Fruit fly (Drosophila melanogaster) whole organism, wandering third instar larva: ENCODE results near the gene Mabi.

Experiments used
- Myc ChIP-seq: fragments of >200 bp; optimal IDR thresholded peaks from 2 replicates; lab custom pipeline; 2017
- Sp1 ChIP-seq: fragments of 200-800 bp; sonication (Bioruptor generic); optimal IDR thresholded peaks from 3 replicates; lab custom pipeline; 2019; ENCODE audit warnings: missing biosample characterization, mild to moderate bottlenecking, missing genetic modification characterization, moderate library complexity
- brk ChIP-seq: fragments of 200-800 bp; sonication (Bioruptor generic); optimal IDR thresholded peaks from 2 replicates; lab custom pipeline; 2016; ENCODE audit warnings: missing biosample characterization, mild to moderate bottlenecking, missing genetic modification characterization
- foxo ChIP-seq, 2 experiments: fragments of 200-800 bp; sonication (Bioruptor generic); optimal IDR thresholded peaks; 2 replicates in 1 of 2; 3 replicates in 1 of 2; lab custom pipeline; 2016 to 2017; ENCODE audit warnings: missing biosample characterization in 2 of 2, missing genetic modification characterization in 2 of 2
- pan ChIP-seq: fragments of >200 bp; optimal IDR thresholded peaks from 2 replicates; lab custom pipeline; 2017

dm6 chr2L:13222225-13222648 is 12.2 kb downstream of the Mabi start, which contains the start of the genes Ski6 and CG16812:
- TF ChIP-seq Sp1 (GFP tag; lab: Kevin White, UChicago) (no peak), Myc (lab: Kevin White, UChicago) (no peak), foxo (GFP tag; optimal IDR thresholded peaks at IDR 0.05; lab: Kevin White, UChicago) (no peak), pan (lab: Kevin White, UChicago) (no peak), brk (GFP tag; lab: Kevin White, UChicago) (no peak)
